Fruit fly (Drosophila melanogaster) whole organism, embryonic: ENCODE results near the gene LanB1.

Experiments used
- B-H1 ChIP-seq: fragments of 200-800 bp; sonication (Bioruptor generic); IDR thresholded peaks from 3 replicates; pipeline ENCODE4 v1.3.6; 2022; ENCODE audit warnings: missing biosample characterization, missing genetic modification characterization
- CG10209 ChIP-seq: fragments of 200-800 bp; sonication (Bioruptor generic); optimal IDR thresholded peaks from 3 replicates; lab custom pipeline; 2017; ENCODE audit warnings: missing biosample characterization, mild to moderate bottlenecking, missing genetic modification characterization, missing genetic modification reagents
- CG10267 ChIP-seq: fragments of 200-800 bp; sonication (Bioruptor generic); optimal IDR thresholded peaks from 2 replicates; lab custom pipeline; 2018; ENCODE audit warnings: missing biosample characterization, mild to moderate bottlenecking, missing genetic modification characterization, moderate library complexity
- CG10274 ChIP-seq: fragments of 200-800 bp; sonication (Bioruptor generic); optimal IDR thresholded peaks from 3 replicates; lab custom pipeline; 2017; ENCODE audit warnings: missing biosample characterization, mild to moderate bottlenecking, missing genetic modification characterization
- CG10462 ChIP-seq: fragments of 200-800 bp; sonication (Bioruptor generic); optimal IDR thresholded peaks from 2 replicates; lab custom pipeline; 2016; ENCODE audit warnings: missing biosample characterization, missing genetic modification characterization
- CG10565 ChIP-seq: fragments of 200-800 bp; sonication (Bioruptor generic); optimal IDR thresholded peaks from 3 replicates; lab custom pipeline; 2016; ENCODE audit warnings: missing biosample characterization, mild to moderate bottlenecking, missing genetic modification characterization
- CG11723 ChIP-seq: fragments of 200-800 bp; sonication (Bioruptor generic); optimal IDR thresholded peaks from 2 replicates; lab custom pipeline; 2017; ENCODE audit warnings: missing biosample characterization, mild to moderate bottlenecking, missing genetic modification characterization
- CG14441 ChIP-seq: fragments of 200-800 bp; sonication (Bioruptor generic); IDR thresholded peaks from 2 replicates; pipeline ENCODE4 v1.3.6; 2022; ENCODE audit warnings: missing biosample characterization, missing genetic modification characterization
- CG14667 ChIP-seq: fragments of 200-800 bp; sonication (Bioruptor generic); IDR thresholded peaks from 2 replicates; pipeline ENCODE4 v1.3.6; 2022; ENCODE audit warnings: missing biosample characterization, missing genetic modification characterization
- CG1602 ChIP-seq: fragments of 200-800 bp; sonication (Bioruptor generic); optimal IDR thresholded peaks from 3 replicates; lab custom pipeline; 2016; ENCODE audit warnings: missing biosample characterization, missing genetic modification characterization
- CG17359 ChIP-seq: fragments of 200-800 bp; sonication (Bioruptor generic); optimal IDR thresholded peaks from 3 replicates; lab custom pipeline; 2018; ENCODE audit warnings: missing biosample characterization, mild to moderate bottlenecking, missing genetic modification characterization, moderate library complexity
- CG17612 ChIP-seq: fragments of 200-800 bp; sonication (Bioruptor generic); IDR thresholded peaks from 2 replicates; pipeline ENCODE4 v1.3.6; 2022; ENCODE audit warnings: missing biosample characterization, missing genetic modification characterization
- CG1832 ChIP-seq: fragments of 200-800 bp; sonication (Bioruptor generic); optimal IDR thresholded peaks from 2 replicates; lab custom pipeline; 2017; ENCODE audit warnings: missing biosample characterization, mild to moderate bottlenecking, missing genetic modification characterization, inconsistent platforms
- CG2199 ChIP-seq: fragments of 200-800 bp; sonication (Bioruptor generic); IDR thresholded peaks from 3 replicates; pipeline ENCODE4 v1.3.6; 2022; ENCODE audit warnings: missing biosample characterization, missing genetic modification characterization
- CG31224 ChIP-seq: fragments of 200-800 bp; sonication (Bioruptor generic); IDR thresholded peaks from 2 replicates; pipeline ENCODE4 v1.3.6; 2022; ENCODE audit warnings: missing biosample characterization, missing genetic modification characterization
- CG31388 ChIP-seq: fragments of 200-800 bp; sonication (Bioruptor generic); optimal IDR thresholded peaks from 2 replicates; lab custom pipeline; 2016; ENCODE audit warnings: missing biosample characterization, missing genetic modification characterization
- CG3281 ChIP-seq: fragments of 200-800 bp; sonication (Bioruptor generic); optimal IDR thresholded peaks from 3 replicates; lab custom pipeline; 2017; ENCODE audit warnings: missing biosample characterization, mild to moderate bottlenecking, missing genetic modification characterization
- CG33557 ChIP-seq: fragments of 200-800 bp; sonication (Bioruptor generic); optimal IDR thresholded peaks from 2 replicates; lab custom pipeline; 2019; ENCODE audit warnings: missing biosample characterization, mild to moderate bottlenecking, missing genetic modification characterization, moderate library complexity
- CG3407 ChIP-seq: fragments of 200-800 bp; sonication (Bioruptor generic); optimal IDR thresholded peaks from 2 replicates; lab custom pipeline; 2018; ENCODE audit warnings: missing biosample characterization, mild to moderate bottlenecking, missing genetic modification characterization
- CG4360 ChIP-seq: fragments of 200-800 bp; sonication (Bioruptor generic); IDR thresholded peaks from 2 replicates; pipeline ENCODE4 v1.3.6; 2022; ENCODE audit warnings: missing biosample characterization, missing genetic modification characterization
- CG6272 ChIP-seq: fragments of 200-800 bp; sonication (Bioruptor generic); IDR thresholded peaks from 2 replicates; pipeline ENCODE4 v1.3.6; 2022; ENCODE audit warnings: missing biosample characterization, missing genetic modification characterization
- CG6791 ChIP-seq: fragments of 200-800 bp; sonication (Bioruptor generic); IDR thresholded peaks from 3 replicates; pipeline ENCODE4 v1.3.6; 2022; ENCODE audit warnings: missing biosample characterization, missing genetic modification characterization; ENCODE audit not compliant: partially characterized antibody
- CG6854 ChIP-seq: fragments of 200-800 bp; sonication (Bioruptor generic); optimal IDR thresholded peaks from 3 replicates; lab custom pipeline; 2017; ENCODE audit warnings: missing biosample characterization, mild to moderate bottlenecking, missing genetic modification characterization
- CG9215 ChIP-seq: fragments of 200-800 bp; sonication (Bioruptor generic); IDR thresholded peaks from 2 replicates; pipeline ENCODE4 v1.3.6; 2022; ENCODE audit warnings: missing biosample characterization, missing genetic modification characterization
- CG9876 ChIP-seq: fragments of 200-800 bp; sonication (Bioruptor generic); optimal IDR thresholded peaks from 2 replicates; lab custom pipeline; 2016; ENCODE audit warnings: missing biosample characterization, missing genetic modification characterization
- D19A ChIP-seq: fragments of 200-800 bp; optimal IDR thresholded peaks from 3 replicates; lab custom pipeline; 2019; ENCODE audit warnings: missing biosample characterization, mild to moderate bottlenecking, missing genetic modification characterization, moderate library complexity
- Dfd ChIP-seq, 2 experiments: fragments of >200 bp; optimal IDR thresholded peaks; 2 replicates each; lab custom pipeline; 2017; ENCODE audit warnings: missing biosample characterization in 2 of 2, missing genetic modification characterization in 2 of 2
- Gug ChIP-seq: fragments of 200-800 bp; sonication (Bioruptor generic); IDR thresholded peaks from 4 replicates; pipeline ENCODE4 v1.3.6; 2022; ENCODE audit warnings: missing biosample characterization, missing genetic modification characterization
- H15 ChIP-seq: fragments of 200-800 bp; sonication (Bioruptor generic); IDR thresholded peaks from 3 replicates; pipeline ENCODE4 v1.3.6; 2022; ENCODE audit warnings: missing biosample characterization, missing genetic modification characterization
- Hr3 ChIP-seq: fragments of 200-800 bp; sonication (Bioruptor generic); optimal IDR thresholded peaks from 3 replicates; lab custom pipeline; 2016; ENCODE audit warnings: missing biosample characterization, missing genetic modification characterization
- Hr39 ChIP-seq: fragments of >200 bp; optimal IDR thresholded peaks from 2 replicates; lab custom pipeline; 2017
- Lim3 ChIP-seq: fragments of 200-800 bp; sonication (Bioruptor generic); IDR thresholded peaks from 2 replicates; pipeline ENCODE4 v1.3.6; 2022; ENCODE audit warnings: missing biosample characterization, missing genetic modification characterization
- MBD-R2 ChIP-seq: fragments of 200-800 bp; sonication (Bioruptor generic); IDR thresholded peaks from 2 replicates; pipeline ENCODE4 v1.3.6; 2022; ENCODE audit warnings: missing biosample characterization, missing genetic modification characterization
- Mes4 ChIP-seq: fragments of 200-800 bp; sonication (Bioruptor generic); optimal IDR thresholded peaks from 2 replicates; lab custom pipeline; 2016; ENCODE audit warnings: missing biosample characterization, missing genetic modification characterization
- Mrtf ChIP-seq: fragments of 200-800 bp; sonication (Bioruptor generic); IDR thresholded peaks from 3 replicates; pipeline ENCODE4 v1.3.6; 2022; ENCODE audit warnings: missing biosample characterization, missing genetic modification characterization
- Optix ChIP-seq: fragments of 200-800 bp; sonication (Bioruptor generic); IDR thresholded peaks from 3 replicates; pipeline ENCODE4 v1.3.6; 2022; ENCODE audit warnings: missing biosample characterization, missing genetic modification characterization
- Six4 ChIP-seq: fragments of 200-800 bp; sonication (Bioruptor generic); optimal IDR thresholded peaks from 2 replicates; lab custom pipeline; 2016; ENCODE audit warnings: missing biosample characterization, missing genetic modification characterization
- Sry-δ ChIP-seq: fragments of 200-800 bp; sonication (Bioruptor generic); optimal IDR thresholded peaks from 2 replicates; lab custom pipeline; 2016; ENCODE audit warnings: missing biosample characterization, missing genetic modification characterization
- Usf ChIP-seq: fragments of 200-800 bp; sonication (Bioruptor generic); optimal IDR thresholded peaks from 2 replicates; lab custom pipeline; 2017; ENCODE audit warnings: missing genotype, missing biosample characterization, missing genetic modification characterization
- cas ChIP-seq: fragments of 200-800 bp; sonication (Bioruptor generic); IDR thresholded peaks from 2 replicates; pipeline ENCODE4 v1.3.6; 2022; ENCODE audit warnings: missing biosample characterization, missing genetic modification characterization
- corto ChIP-seq: fragments of 200-800 bp; sonication (Bioruptor generic); optimal IDR thresholded peaks from 2 replicates; lab custom pipeline; 2016; ENCODE audit warnings: missing biosample characterization, mild to moderate bottlenecking, missing genetic modification characterization, moderate library complexity
- grau ChIP-seq: fragments of 200-800 bp; optimal IDR thresholded peaks from 3 replicates; lab custom pipeline; 2019; ENCODE audit warnings: missing biosample characterization, mild to moderate bottlenecking, missing genetic modification characterization, moderate library complexity
- inv ChIP-seq: fragments of 200-800 bp; sonication (Bioruptor generic); IDR thresholded peaks from 2 replicates; pipeline ENCODE4 v1.3.6; 2022; ENCODE audit warnings: missing biosample characterization, missing genetic modification characterization; ENCODE audit not compliant: partially characterized antibody
- jumu ChIP-seq: fragments of 200-800 bp; sonication (Bioruptor generic); optimal IDR thresholded peaks from 3 replicates; lab custom pipeline; 2016; ENCODE audit warnings: missing biosample characterization, missing genetic modification characterization
- oc ChIP-seq: fragments of 200-800 bp; sonication (Bioruptor generic); optimal IDR thresholded peaks from 2 replicates; lab custom pipeline; 2018; ENCODE audit warnings: missing biosample characterization, mild to moderate bottlenecking, missing genetic modification characterization, moderate library complexity
- pfk ChIP-seq: fragments of 200-800 bp; sonication (Bioruptor generic); optimal IDR thresholded peaks from 2 replicates; lab custom pipeline; 2018; ENCODE audit warnings: missing biosample characterization, mild to moderate bottlenecking, missing genetic modification characterization, moderate library complexity
- repo ChIP-seq: fragments of 200-800 bp; sonication (Bioruptor generic); optimal IDR thresholded peaks from 2 replicates; lab custom pipeline; 2016; ENCODE audit warnings: missing biosample characterization, missing genetic modification characterization
- rib ChIP-seq: fragments of 200-800 bp; sonication (Bioruptor generic); IDR thresholded peaks from 2 replicates; pipeline ENCODE4 v1.3.6; 2022; ENCODE audit warnings: missing biosample characterization, missing genetic modification characterization
- sens ChIP-seq: fragments of 200-800 bp; sonication (Bioruptor generic); peaks from one replicate; lab custom pipeline; 2016; ENCODE audit warnings: missing biosample characterization, missing genetic modification characterization
- slbo ChIP-seq: fragments of 200-800 bp; sonication (Bioruptor generic); IDR thresholded peaks from 2 replicates; pipeline ENCODE4 v1.3.6; 2022; ENCODE audit warnings: missing biosample characterization, missing genetic modification characterization
- twi ChIP-seq: fragments of 200-800 bp; optimal IDR thresholded peaks from 2 replicates; lab custom pipeline; 2019; ENCODE audit warnings: missing biosample characterization, mild to moderate bottlenecking, missing genetic modification characterization, moderate library complexity
- wdn ChIP-seq: fragments of 200-800 bp; sonication (Bioruptor generic); IDR thresholded peaks from 2 replicates; pipeline ENCODE4 v1.3.6; 2022; ENCODE audit warnings: missing biosample characterization, missing genetic modification characterization

The LanB1 gene

DNA sequence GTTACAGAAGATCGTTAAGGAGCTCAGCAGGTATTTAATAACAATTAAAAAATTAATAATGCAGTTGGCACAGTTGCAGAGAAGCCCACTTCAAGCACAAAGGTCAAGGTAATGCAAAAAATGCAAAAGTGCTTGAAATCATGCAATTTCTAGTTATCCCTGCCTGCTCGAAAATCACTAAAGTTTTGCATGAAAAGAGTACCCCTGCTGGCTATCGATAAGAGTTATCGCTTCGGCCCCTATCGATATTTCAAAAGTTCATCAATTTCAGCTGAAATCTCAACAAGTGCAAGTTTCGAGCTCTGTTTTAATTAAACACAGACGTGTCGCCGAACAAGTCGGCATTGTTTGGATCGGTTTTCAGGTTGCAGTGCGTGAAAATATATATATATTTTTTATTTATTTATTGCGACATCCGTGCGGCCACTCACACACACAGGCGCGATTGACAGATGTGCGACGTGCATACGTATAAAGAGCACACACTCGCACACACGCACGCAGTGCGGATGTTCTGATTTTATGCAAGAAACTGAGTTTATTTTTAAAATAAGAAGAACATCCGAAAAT lies 10.1 kb downstream of the LanB1 start (continued):
- TF ChIP-seq CG31388, result no peak
- TF ChIP-seq CG10462 (GFP tag; lab: Kevin White, UChicago), result no peak
- peak; percentile 74 for TF ChIP-seq MBD-R2 (GFP tag; lab: Robert Waterston, UW)
- TF ChIP-seq Lim3 (GFP tag; lab: Robert Waterston, UW), result no peak
- peak; percentile 24 for TF ChIP-seq CG9876 (GFP tag; lab: Kevin White, UChicago)
- 0 out of 3 replicates have a peak, but pooled peaks have one; percentile 47 for TF ChIP-seq Mrtf
- TF ChIP-seq Optix (GFP tag; lab: Robert Waterston, UW), result peak; percentile 36; the same call in 1 of the 3 replicates
- TF ChIP-seq CG2199 (GFP tag; lab: Robert Waterston, UW), result 0 out of 3 replicates have a peak, but pooled peaks have one; percentile 14
- TF ChIP-seq Hr39 (lab: Kevin White, UChicago), result no peak
- TF ChIP-seq CG6854 (GFP tag; lab: Kevin White, UChicago), result peak; percentile 42
- TF ChIP-seq repo (GFP tag; lab: Kevin White, UChicago), result peak; percentile 71
- peak; percentile 50 for TF ChIP-seq twi
- TF ChIP-seq Gug (GFP tag; lab: Robert Waterston, UW), result peak; percentile 31; the same call in 1 of the 4 replicates
- TF ChIP-seq CG4360 (GFP tag; lab: Robert Waterston, UW), result no peak
- no peak for TF ChIP-seq CG10274 (GFP tag; lab: Kevin White, UChicago)
- no peak for TF ChIP-seq cas (GFP tag; lab: Robert Waterston, UW)
- peak; percentile 37 for TF ChIP-seq CG9215
- TF ChIP-seq CG11723 (GFP tag; lab: Kevin White, UChicago), result no peak
- no peak for TF ChIP-seq CG17612
- TF ChIP-seq corto (GFP tag; lab: Kevin White, UChicago), result peak; percentile 33
- TF ChIP-seq pfk (GFP tag; lab: Kevin White, UChicago), result no peak
- TF ChIP-seq CG14667, result no peak
- TF ChIP-seq CG33557 (GFP tag; lab: Kevin White, UChicago), result peak; percentile 2
- peak; percentile 17 for TF ChIP-seq CG17359 (tag; lab: Kevin White, UChicago)
- TF ChIP-seq inv (GFP tag; lab: Robert Waterston, UW), result peak; percentile 77
- TF ChIP-seq Usf (GFP tag; lab: Kevin White, UChicago), result no peak
- TF ChIP-seq grau (tag; lab: Kevin White, UChicago), result peak; percentile 61
- TF ChIP-seq H15 (GFP tag; lab: Robert Waterston, UW), result peak; percentile 48; the same call in 1 of the 3 replicates
- no peak for TF ChIP-seq CG31224
- TF ChIP-seq CG10267, result peak; percentile 57
- TF ChIP-seq rib (GFP tag; lab: Robert Waterston, UW), result no peak
- TF ChIP-seq slbo, result peak; percentile 72
- peak; percentile 76 for TF ChIP-seq Sry-δ (GFP tag; lab: Kevin White, UChicago)
- no peak for TF ChIP-seq Dfd (GFP tag; optimal IDR thresholded peaks at IDR 0.05; lab: Kevin White, UChicago)
- peak; percentile 50; the same call in 1 of the 2 replicates for TF ChIP-seq CG14441
- no peak for TF ChIP-seq CG3407
- TF ChIP-seq CG1832, result no peak
- peak; percentile 57 for TF ChIP-seq CG3281 (GFP tag; lab: Kevin White, UChicago)
- TF ChIP-seq Hr3 (GFP tag; lab: Kevin White, UChicago), result peak; percentile 50
- TF ChIP-seq sens (GFP tag; lab: Kevin White, UChicago), result peak; percentile 93
- TF ChIP-seq CG1602 (GFP tag; lab: Kevin White, UChicago), result no peak
- no peak for TF ChIP-seq B-H1 (GFP tag; lab: Robert Waterston, UW)
- peak; percentile 90 for TF ChIP-seq CG6791 (GFP tag; lab: Robert Waterston, UW)
- TF ChIP-seq Mes4 (GFP tag; lab: Kevin White, UChicago), result peak; percentile 44
- TF ChIP-seq CG10565, result no peak
- TF ChIP-seq D19A (tag; lab: Kevin White, UChicago), result peak; percentile 46
- TF ChIP-seq wdn, result peak; percentile 44; the same call in 1 of the 2 replicates
- peak; percentile 14; the same call in 1 of the 2 replicates for TF ChIP-seq CG6272 (GFP tag; lab: Robert Waterston, UW)
- TF ChIP-seq oc (tag; lab: Kevin White, UChicago), result no peak
- TF ChIP-seq CG10209 (GFP tag; lab: Kevin White, UChicago), result peak; percentile 3
- TF ChIP-seq Six4, result no peak
- TF ChIP-seq jumu (GFP tag; lab: Kevin White, UChicago), result peak; percentile 52
